Worm (Caenorhabditis elegans) whole organism, early embryonic: ENCODE measurements around the gene Y43F8C.11.

Experiments
- F13C5.2 ChIP-seq: sonication (generic microtip); optimal IDR thresholded peaks from 2 replicates; lab custom pipeline; 2017; ENCODE audit warnings: mild to moderate bottlenecking, missing genetic modification characterization, inconsistent platforms, missing compliant biosample characterization
- aly-1 ChIP-seq: sonication (generic microtip); optimal IDR thresholded peaks from 2 replicates; lab custom pipeline; 2016; ENCODE audit warnings: missing genetic modification characterization, missing compliant biosample characterization
- ama-1 ChIP-seq: fragments of 150-350 bp; optimal IDR thresholded peaks from 2 replicates; lab custom pipeline; 2014
- ceh-36 ChIP-seq: sonication (generic microtip); optimal IDR thresholded peaks from 2 replicates; lab custom pipeline; 2016; ENCODE audit warnings: missing genetic modification characterization, inconsistent platforms, missing compliant biosample characterization
- ets-7 ChIP-seq: sonication (generic microtip); optimal IDR thresholded peaks from 2 replicates; lab custom pipeline; 2016; ENCODE audit warnings: missing genotype, missing genetic modification characterization, missing compliant biosample characterization
- flt-1 ChIP-seq: fragments of 200-800 bp; sonication (Bioruptor generic); IDR thresholded peaks from 2 replicates; pipeline ENCODE4 v1.3.6; 2022; ENCODE audit warnings: missing genetic modification characterization, missing compliant biosample characterization
- hmg-4 ChIP-seq: fragments of 200-800 bp; sonication (Bioruptor generic); optimal IDR thresholded peaks from 2 replicates; lab custom pipeline; 2018; ENCODE audit warnings: mild to moderate bottlenecking, missing genetic modification characterization, missing compliant biosample characterization
- pes-1 ChIP-seq: fragments of 200-800 bp; sonication (Bioruptor generic); IDR thresholded peaks from 2 replicates; pipeline ENCODE4 v1.3.6; 2022; ENCODE audit warnings: missing genetic modification reagents, missing genetic modification characterization, missing compliant biosample characterization
- scrt-1 ChIP-seq: fragments of 200-800 bp; sonication (Bioruptor generic); IDR thresholded peaks from 2 replicates; pipeline ENCODE4 v1.3.6; 2022; ENCODE audit warnings: missing genetic modification characterization, missing compliant biosample characterization
- sea-1 ChIP-seq: fragments of 200-800 bp; sonication (Bioruptor generic); conservative IDR thresholded peaks from 2 replicates; pipeline ENCODE4 v1.3.6; 2022; ENCODE audit warnings: missing genetic modification characterization, missing compliant biosample characterization
- tbx-11 ChIP-seq: fragments of 200-800 bp; sonication (Bioruptor generic); IDR thresholded peaks from 2 replicates; pipeline ENCODE4 v1.3.6; 2022; ENCODE audit warnings: missing genetic modification characterization, missing compliant biosample characterization

ce11 chrV:19673298-19673903 lies 3.3 kb downstream of the Y43F8C.11 start:
- no peak for TF ChIP-seq scrt-1 (GFP tag; lab: Robert Waterston, UW)
- no peak for TF ChIP-seq tbx-11 (GFP tag; lab: Robert Waterston, UW)
- no peak for TF ChIP-seq aly-1 (tag; lab: Kevin White, UChicago)
- no peak for TF ChIP-seq ama-1 (lab: Kevin White, UChicago)
- no peak for TF ChIP-seq F13C5.2
- TF ChIP-seq hmg-4 (GFP tag; lab: Kevin White, UChicago): no peak
- no peak for TF ChIP-seq ets-7 (tag; lab: Kevin White, UChicago)
- no peak for TF ChIP-seq flt-1 (GFP tag; lab: Robert Waterston, UW)
- TF ChIP-seq ceh-36 (tag; lab: Kevin White, UChicago): no peak
- TF ChIP-seq sea-1: no peak
- no peak for TF ChIP-seq pes-1 (GFP tag; lab: Robert Waterston, UW)
